Worm (Caenorhabditis elegans) whole organism, L4 larva: ENCODE measurements around the gene nstp-9.

Experiments
- F37D6.2 ChIP-seq: sonication (generic microtip); optimal IDR thresholded peaks from 2 replicates; lab custom pipeline; 2016; ENCODE audit warnings: mild to moderate bottlenecking, missing genetic modification characterization, missing compliant biosample characterization
- T20F7.1 ChIP-seq: fragments of 200-800 bp; sonication (Bioruptor generic); optimal IDR thresholded peaks from 2 replicates; lab custom pipeline; 2018; ENCODE audit warnings: mild to moderate bottlenecking, missing genetic modification characterization, missing compliant biosample characterization
- T26A8.4 ChIP-seq: fragments of 200-800 bp; sonication (Bioruptor generic); IDR thresholded peaks from 2 replicates; pipeline ENCODE4 v1.3.6; 2022; ENCODE audit warnings: missing genetic modification characterization, missing compliant biosample characterization
- Y105C5A.15 ChIP-seq: fragments of 200-800 bp; sonication (Bioruptor generic); IDR thresholded peaks from 2 replicates; pipeline ENCODE4 v1.3.6; 2022; ENCODE audit warnings: missing genetic modification characterization, missing compliant biosample characterization
- aha-1 ChIP-seq: fragments of 150-350 bp; peaks from one replicate; lab custom pipeline; 2014; ENCODE audit warnings: missing biosample characterization, missing genetic modification characterization
- aly-2 ChIP-seq: sonication (generic microtip); optimal IDR thresholded peaks from 2 replicates; lab custom pipeline; 2018; ENCODE audit warnings: missing biosample characterization, missing genetic modification characterization
- attf-4 ChIP-seq: sonication (generic microtip); optimal IDR thresholded peaks from 3 replicates; lab custom pipeline; 2017; ENCODE audit warnings: missing biosample characterization, missing genetic modification characterization
- ces-1 ChIP-seq: fragments of 150-350 bp; sonication (generic microtip); optimal IDR thresholded peaks from 4 replicates; lab custom pipeline; 2014; ENCODE audit warnings: missing biosample characterization, missing genetic modification reagents, missing genetic modification characterization
- cey-2 ChIP-seq: sonication (generic microtip); optimal IDR thresholded peaks from 3 replicates; lab custom pipeline; 2017; ENCODE audit warnings: missing genetic modification characterization, mild to moderate bottlenecking, missing compliant biosample characterization, antibody characterized with exemption, borderline replicate concordance; ENCODE audit not compliant: insufficient read depth
- ctbp-1 ChIP-seq: fragments of 200-800 bp; sonication (Bioruptor generic); IDR thresholded peaks from 2 replicates; pipeline ENCODE4 v1.3.6; 2022; ENCODE audit warnings: missing genetic modification reagents, missing genetic modification characterization, missing compliant biosample characterization
- daf-16 ChIP-seq, 3 experiments: sonication (generic microtip); optimal IDR thresholded peaks; 2 replicates each; lab custom pipeline; 2016 to 2017; ENCODE audit warnings: missing genetic modification characterization in 3 of 3, missing genetic modification reagents in 3 of 3, mild to moderate bottlenecking in 2 of 3, missing compliant biosample characterization in 2 of 3, missing biosample characterization in 1 of 3, moderate library complexity in 1 of 3
- dmd-6 ChIP-seq: fragments of 200-800 bp; sonication (Bioruptor generic); IDR thresholded peaks from 2 replicates; pipeline ENCODE4 v1.3.6; 2022; ENCODE audit warnings: missing genetic modification reagents, missing genetic modification characterization, missing compliant biosample characterization
- dmd-8 ChIP-seq: fragments of 200-800 bp; sonication (Bioruptor generic); IDR thresholded peaks from 2 replicates; pipeline ENCODE4 v1.3.6; 2022; ENCODE audit warnings: missing genetic modification characterization, missing compliant biosample characterization
- dve-1 ChIP-seq: sonication (generic microtip); optimal IDR thresholded peaks from 2 replicates; lab custom pipeline; 2017; ENCODE audit warnings: antibody characterized with exemption, mild to moderate bottlenecking, missing genetic modification characterization, missing compliant biosample characterization; ENCODE audit not compliant: insufficient read depth
- egl-27 ChIP-seq: sonication (generic microtip); optimal IDR thresholded peaks from 3 replicates; lab custom pipeline; 2017; ENCODE audit warnings: missing biosample characterization, missing genetic modification reagents, missing genetic modification characterization
- fkh-10 ChIP-seq: fragments of 150-350 bp; optimal IDR thresholded peaks from 2 replicates; lab custom pipeline; 2014; ENCODE audit warnings: missing biosample characterization, missing genetic modification reagents, missing genetic modification characterization
- fos-1 ChIP-seq: fragments of 150-350 bp; optimal IDR thresholded peaks from 2 replicates; lab custom pipeline; 2014; ENCODE audit warnings: missing biosample characterization, missing genetic modification characterization
- gei-8 ChIP-seq: fragments of 200-800 bp; sonication (Bioruptor generic); optimal IDR thresholded peaks from 2 replicates; lab custom pipeline; 2018; ENCODE audit warnings: mild to moderate bottlenecking, missing genetic modification characterization, missing compliant biosample characterization
- hif-1 ChIP-seq, 2 experiments: sonication (generic microtip); optimal IDR thresholded peaks; 2 replicates each; lab custom pipeline; 2016 to 2017; ENCODE audit warnings: missing compliant biosample characterization in 2 of 2, missing genetic modification characterization in 2 of 2, missing genetic modification reagents in 2 of 2, missing genotype in 2 of 2, mild to moderate bottlenecking in 1 of 2
- hlh-30 ChIP-seq: sonication (generic microtip); optimal IDR thresholded peaks from 2 replicates; lab custom pipeline; 2017; ENCODE audit warnings: antibody characterized with exemption, mild to moderate bottlenecking, missing genetic modification characterization, missing compliant biosample characterization; ENCODE audit not compliant: insufficient read depth
- hmg-1.1 ChIP-seq: fragments of 200-800 bp; sonication (Bioruptor generic); IDR thresholded peaks from 2 replicates; pipeline ENCODE4 v1.3.6; 2022; ENCODE audit warnings: missing genetic modification reagents, missing genetic modification characterization, missing compliant biosample characterization
- jun-1 ChIP-seq: fragments of 150-350 bp; optimal IDR thresholded peaks from 2 replicates; lab custom pipeline; 2014; ENCODE audit warnings: missing biosample characterization, missing genetic modification reagents, missing genetic modification characterization
- lim-7 ChIP-seq: fragments of 200-800 bp; sonication (Bioruptor generic); IDR thresholded peaks from 2 replicates; pipeline ENCODE4 v1.3.6; 2022; ENCODE audit warnings: missing genetic modification characterization, missing compliant biosample characterization
- lin-1 ChIP-seq: fragments of 200-800 bp; sonication (Bioruptor generic); IDR thresholded peaks from 2 replicates; pipeline ENCODE4 v1.3.6; 2022; ENCODE audit warnings: missing genetic modification reagents, missing genetic modification characterization, missing compliant biosample characterization
- lin-13 ChIP-seq: fragments of 150-350 bp; optimal IDR thresholded peaks from 2 replicates; lab custom pipeline; 2014; ENCODE audit warnings: missing biosample characterization, missing genetic modification reagents, missing genetic modification characterization
- lin-29 ChIP-seq: fragments of 200-800 bp; sonication (Bioruptor generic); IDR thresholded peaks from 2 replicates; pipeline ENCODE4 v1.3.6; 2022; ENCODE audit warnings: missing genetic modification reagents, missing genetic modification characterization, missing compliant biosample characterization
- lsy-2 ChIP-seq, 2 experiments: fragments of 150-350 bp in 1 of 2; sonication (generic microtip) in 1 of 2; optimal IDR thresholded peaks; 2 replicates each; lab custom pipeline; 2014 to 2017; ENCODE audit warnings: missing biosample characterization in 2 of 2, missing genetic modification characterization in 2 of 2
- mdl-1 ChIP-seq, 2 experiments: fragments of 150-350 bp in 1 of 2; sonication (generic microtip) in 1 of 2; optimal IDR thresholded peaks; 2 replicates each; lab custom pipeline; 2014 to 2017; ENCODE audit warnings: missing biosample characterization in 2 of 2, missing genetic modification characterization in 2 of 2
- mes-2 ChIP-seq: sonication (generic microtip); optimal IDR thresholded peaks from 2 replicates; lab custom pipeline; 2016; ENCODE audit warnings: missing genotype, mild to moderate bottlenecking, missing genetic modification characterization, missing compliant biosample characterization; ENCODE audit not compliant: poor library complexity, severe bottlenecking
- mxl-3 ChIP-seq: fragments of 200-800 bp; sonication (Bioruptor generic); optimal IDR thresholded peaks from 2 replicates; lab custom pipeline; 2018; ENCODE audit warnings: mild to moderate bottlenecking, missing genetic modification characterization, missing compliant biosample characterization
- nhr-10 ChIP-seq: fragments of 150-350 bp; optimal IDR thresholded peaks from 2 replicates; lab custom pipeline; 2014; ENCODE audit warnings: missing biosample characterization, missing genetic modification characterization
- nhr-11 ChIP-seq: fragments of 150-350 bp; optimal IDR thresholded peaks from 2 replicates; lab custom pipeline; 2014; ENCODE audit warnings: missing biosample characterization, missing genetic modification characterization
- nhr-237 ChIP-seq: sonication (generic microtip); optimal IDR thresholded peaks from 2 replicates; lab custom pipeline; 2017; ENCODE audit warnings: missing biosample characterization, missing genetic modification characterization
- nhr-25 ChIP-seq: sonication (generic microtip); optimal IDR thresholded peaks from 2 replicates; lab custom pipeline; 2017; ENCODE audit warnings: missing genetic modification characterization, mild to moderate bottlenecking, missing compliant biosample characterization, antibody characterized with exemption, moderate library complexity, borderline replicate concordance; ENCODE audit not compliant: insufficient read depth
- nhr-28 ChIP-seq: fragments of 150-350 bp; optimal IDR thresholded peaks from 2 replicates; lab custom pipeline; 2014; ENCODE audit warnings: missing biosample characterization, missing genetic modification characterization
- nhr-41 ChIP-seq: fragments of 200-800 bp; sonication (Bioruptor generic); IDR thresholded peaks from 2 replicates; pipeline ENCODE4 v1.3.6; 2022; ENCODE audit warnings: missing genetic modification reagents, missing genetic modification characterization, missing compliant biosample characterization
- nhr-48 ChIP-seq: sonication (generic microtip); optimal IDR thresholded peaks from 2 replicates; lab custom pipeline; 2016; ENCODE audit warnings: mild to moderate bottlenecking, missing genetic modification characterization, missing compliant biosample characterization
- nhr-6 ChIP-seq: fragments of 150-350 bp; optimal IDR thresholded peaks from 2 replicates; lab custom pipeline; 2014; ENCODE audit warnings: missing biosample characterization, missing genetic modification characterization
- pqm-1 ChIP-seq: sonication (generic microtip); optimal IDR thresholded peaks from 2 replicates; lab custom pipeline; 2017; ENCODE audit warnings: missing biosample characterization, missing genetic modification characterization
- rbr-2 ChIP-seq: sonication (generic microtip); optimal IDR thresholded peaks from 2 replicates; lab custom pipeline; 2016; ENCODE audit warnings: missing genotype, missing genetic modification characterization, missing compliant biosample characterization
- saeg-2 ChIP-seq: fragments of 200-800 bp; sonication (Bioruptor generic); IDR thresholded peaks from 2 replicates; pipeline ENCODE4 v1.3.6; 2022; ENCODE audit warnings: missing genetic modification reagents, missing genetic modification characterization, missing compliant biosample characterization
- sdz-12 ChIP-seq: fragments of 200-800 bp; sonication (Bioruptor generic); optimal IDR thresholded peaks from 2 replicates; lab custom pipeline; 2018; ENCODE audit warnings: mild to moderate bottlenecking, missing genetic modification characterization, missing compliant biosample characterization
- skn-1 ChIP-seq: fragments of 150-350 bp; optimal IDR thresholded peaks from 2 replicates; lab custom pipeline; 2014; ENCODE audit warnings: missing biosample characterization, missing genetic modification characterization
- unc-62 ChIP-seq, 3 experiments: fragments of 150-350 bp in 1 of 3; sonication (generic microtip); optimal IDR thresholded peaks in 2 of 3; peaks in 1 of 3; 1 replicate in 1 of 3; 2 replicates in 2 of 3; lab custom pipeline; 2014 to 2017; ENCODE audit warnings: missing biosample characterization in 3 of 3, missing genetic modification characterization in 3 of 3, missing genetic modification reagents in 3 of 3, missing genotype in 1 of 3
- zfp-3 ChIP-seq: fragments of 200-800 bp; sonication (Bioruptor generic); conservative IDR thresholded peaks from 2 replicates; pipeline ENCODE4 v1.3.6; 2022; ENCODE audit warnings: missing genetic modification reagents, missing genetic modification characterization, missing compliant biosample characterization
- ztf-11 ChIP-seq: fragments of 150-350 bp; optimal IDR thresholded peaks from 2 replicates; lab custom pipeline; 2014; ENCODE audit warnings: missing biosample characterization, missing genetic modification characterization

Gene nstp-9

ce11 chrX:10900952-10901351, 18.6 kb downstream of the nstp-9 start (continued):
- peak; percentile 66 for TF ChIP-seq rbr-2 (tag; lab: Kevin White, UChicago)
- TF ChIP-seq T26A8.4 (GFP tag; lab: Robert Waterston, UW): no peak
- TF ChIP-seq mxl-3 (GFP tag; lab: Kevin White, UChicago): peak; percentile 96
- no peak for TF ChIP-seq T20F7.1 (GFP tag; lab: Kevin White, UChicago)
- TF ChIP-seq jun-1 (tag; lab: Kevin White, UChicago): no peak
- TF ChIP-seq zfp-3 (GFP tag; lab: Robert Waterston, UW): no peak
- TF ChIP-seq nhr-11 (tag; lab: Kevin White, UChicago): peak; percentile 87
- peak; percentile 99 for TF ChIP-seq aha-1
- TF ChIP-seq hmg-1.1 (GFP tag; lab: Robert Waterston, UW): peak; percentile 69
- peak in 1 of 2 experiments; percentile 61 for TF ChIP-seq lsy-2 (tag; optimal IDR thresholded peaks at IDR 0.05; lab: Kevin White, UChicago)
- no peak for TF ChIP-seq hif-1 (tag; optimal IDR thresholded peaks at IDR 0.05; lab: Kevin White, UChicago)
- no peak for TF ChIP-seq lin-29 (GFP tag; lab: Robert Waterston, UW)
- TF ChIP-seq dmd-8 (GFP tag; lab: Robert Waterston, UW): no peak

- no peak for TF ChIP-seq sdz-12 (GFP tag; lab: Kevin White, UChicago)
- 0 out of 2 replicates have a peak, but pooled peaks have one; percentile 18 for TF ChIP-seq saeg-2 (GFP tag; lab: Robert Waterston, UW)
- no peak for TF ChIP-seq attf-4
- TF ChIP-seq pqm-1 (tag; lab: Kevin White, UChicago): no peak
- TF ChIP-seq dmd-8 (GFP tag; lab: Robert Waterston, UW): no peak
- TF ChIP-seq gei-8 (GFP tag; lab: Kevin White, UChicago): no peak
- no peak for TF ChIP-seq egl-27
- no peak for TF ChIP-seq ctbp-1 (GFP tag; lab: Robert Waterston, UW)
- TF ChIP-seq nhr-48 (tag; lab: Kevin White, UChicago): no peak
- TF ChIP-seq cey-2: no peak
- TF ChIP-seq nhr-6 (tag; lab: Kevin White, UChicago): peak; percentile 19
- no peak for TF ChIP-seq skn-1 (tag; lab: Kevin White, UChicago)
- TF ChIP-seq hmg-1.1 (GFP tag; lab: Robert Waterston, UW): peak; percentile 60; the same call in 1 of the 2 replicates
- TF ChIP-seq fkh-10 (GFP tag; lab: Kevin White, UChicago): no peak
- no peak for TF ChIP-seq nhr-237 (tag; lab: Kevin White, UChicago)
- TF ChIP-seq unc-62 (GFP tag; optimal IDR thresholded peaks at IDR 0.05 in 1 of 2; lab: Kevin White, UChicago): peak in 1 of 2 experiments; percentile 71
- no peak for TF ChIP-seq unc-62 (tag; optimal IDR thresholded peaks at IDR 0.05; lab: Kevin White, UChicago)
- peak; percentile 21 for TF ChIP-seq dve-1 (tag; lab: Kevin White, UChicago)
- peak; percentile 92 for TF ChIP-seq mxl-3 (GFP tag; lab: Kevin White, UChicago)
- no peak for TF ChIP-seq Y105C5A.15
- TF ChIP-seq fos-1: no peak
- TF ChIP-seq lin-1 (GFP tag; lab: Robert Waterston, UW): no peak
- no peak for TF ChIP-seq ztf-11 (tag; lab: Kevin White, UChicago)
- TF ChIP-seq nhr-41: no peak
- no peak for TF ChIP-seq lim-7 (GFP tag; lab: Robert Waterston, UW)
- no peak for TF ChIP-seq ces-1 (GFP tag; lab: Kevin White, UChicago)
- TF ChIP-seq dmd-6 (GFP tag; lab: Robert Waterston, UW): peak; percentile 67
- peak; percentile 5 for TF ChIP-seq lin-13 (GFP tag; lab: Kevin White, UChicago)
- TF ChIP-seq nhr-28: peak; percentile 36
- peak in 1 of 2 experiments; percentile 31 for TF ChIP-seq mdl-1 (tag; optimal IDR thresholded peaks at IDR 0.05; lab: Kevin White, UChicago)
- TF ChIP-seq rbr-2 (tag; lab: Kevin White, UChicago): peak; percentile 62
- no peak for TF ChIP-seq daf-16 (GFP tag; optimal IDR thresholded peaks at IDR 0.05; lab: Kevin White, UChicago)
- peak; percentile 24 for TF ChIP-seq daf-16 (tag; optimal IDR thresholded peaks at IDR 0.05; lab: Kevin White, UChicago)
- TF ChIP-seq mes-2 (tag; lab: Kevin White, UChicago): peak; percentile 50
- TF ChIP-seq hlh-30 (tag; lab: Kevin White, UChicago): peak; percentile 31
- no peak for TF ChIP-seq nhr-10 (tag; lab: Kevin White, UChicago)
- no peak for TF ChIP-seq nhr-25 (tag; lab: Kevin White, UChicago)
- no peak for TF ChIP-seq F37D6.2
- TF ChIP-seq aly-2: no peak
Measured at ce11 chrX:10900079-10900724, 19.3 kb downstream of the nstp-9 start, which contains the start of gene suca-1. Gene suca-1 (minus strand): TSS chrX:10900114.
